Fruit fly (Drosophila melanogaster) whole organism, embryonic: ENCODE measurements around the gene ATP7.

Experiments
- CG10366 ChIP-seq: fragments of 200-800 bp; sonication (Bioruptor generic); IDR thresholded peaks from 2 replicates; pipeline ENCODE4 v1.3.6; 2022; ENCODE audit warnings: missing biosample characterization, missing genetic modification characterization
- CG10431 ChIP-seq: fragments of 200-800 bp; sonication (Bioruptor generic); optimal IDR thresholded peaks from 3 replicates; lab custom pipeline; 2018; ENCODE audit warnings: missing biosample characterization, mild to moderate bottlenecking, missing genetic modification characterization
- CG11504 ChIP-seq: fragments of 200-800 bp; sonication (Bioruptor generic); optimal IDR thresholded peaks from 3 replicates; lab custom pipeline; 2019; ENCODE audit warnings: missing biosample characterization, mild to moderate bottlenecking, missing genetic modification characterization, moderate library complexity
- CG12744 ChIP-seq: fragments of 200-800 bp; sonication (Bioruptor generic); optimal IDR thresholded peaks from 2 replicates; lab custom pipeline; 2016; ENCODE audit warnings: missing biosample characterization, missing genetic modification characterization
- CG13123 ChIP-seq: fragments of 200-800 bp; sonication (Bioruptor generic); optimal IDR thresholded peaks from 2 replicates; lab custom pipeline; 2016; ENCODE audit warnings: missing biosample characterization, missing genetic modification characterization
- CG14667 ChIP-seq: fragments of 200-800 bp; sonication (Bioruptor generic); IDR thresholded peaks from 2 replicates; pipeline ENCODE4 v1.3.6; 2022; ENCODE audit warnings: missing biosample characterization, missing genetic modification characterization
- CG15011 ChIP-seq: fragments of 200-800 bp; sonication (Bioruptor generic); optimal IDR thresholded peaks from 3 replicates; lab custom pipeline; 2018; ENCODE audit warnings: missing biosample characterization, mild to moderate bottlenecking, missing genetic modification characterization
- CG16779 ChIP-seq: fragments of 200-800 bp; sonication (Bioruptor generic); IDR thresholded peaks from 2 replicates; pipeline ENCODE4 v1.3.6; 2022; ENCODE audit warnings: missing biosample characterization, missing genetic modification characterization
- CG17829 ChIP-seq: fragments of 200-800 bp; optimal IDR thresholded peaks from 2 replicates; lab custom pipeline; 2019; ENCODE audit warnings: missing biosample characterization, mild to moderate bottlenecking, missing genetic modification characterization, moderate library complexity
- CG18476 ChIP-seq: fragments of 200-800 bp; sonication (Bioruptor generic); optimal IDR thresholded peaks from 2 replicates; lab custom pipeline; 2016; ENCODE audit warnings: missing biosample characterization, mild to moderate bottlenecking, missing genetic modification characterization
- CG3838 ChIP-seq: fragments of 200-800 bp; sonication (Bioruptor generic); optimal IDR thresholded peaks from 3 replicates; lab custom pipeline; 2016; ENCODE audit warnings: missing biosample characterization, missing genetic modification characterization
- CG3995 ChIP-seq: fragments of 200-800 bp; sonication (Bioruptor generic); optimal IDR thresholded peaks from 3 replicates; lab custom pipeline; 2016; ENCODE audit warnings: missing biosample characterization, missing genetic modification characterization
- CG4404 ChIP-seq: fragments of 200-800 bp; sonication (Bioruptor generic); IDR thresholded peaks from 2 replicates; pipeline ENCODE4 v1.3.6; 2022; ENCODE audit warnings: missing biosample characterization, missing genetic modification characterization
- CG5180 ChIP-seq: fragments of 200-800 bp; sonication (Bioruptor generic); optimal IDR thresholded peaks from 3 replicates; lab custom pipeline; 2017; ENCODE audit warnings: missing biosample characterization, missing genetic modification characterization, mild to moderate bottlenecking, moderate library complexity, missing genetic modification reagents
- CG6654 ChIP-seq: fragments of 200-800 bp; sonication (Bioruptor generic); optimal IDR thresholded peaks from 2 replicates; lab custom pipeline; 2017; ENCODE audit warnings: missing biosample characterization, mild to moderate bottlenecking, missing genetic modification characterization
- CG7357 ChIP-seq: fragments of 200-800 bp; sonication (Bioruptor generic); IDR thresholded peaks from 3 replicates; pipeline ENCODE4 v1.3.6; 2022; ENCODE audit warnings: missing biosample characterization, missing genetic modification characterization
- CG8478 ChIP-seq: fragments of >200 bp; optimal IDR thresholded peaks from 2 replicates; lab custom pipeline; 2018
- CG8924 ChIP-seq: fragments of 200-800 bp; optimal IDR thresholded peaks from 3 replicates; lab custom pipeline; 2019; ENCODE audit warnings: missing biosample characterization, mild to moderate bottlenecking, missing genetic modification characterization, moderate library complexity
- CHES-1-like ChIP-seq: fragments of 200-800 bp; sonication (Bioruptor generic); optimal IDR thresholded peaks from 2 replicates; lab custom pipeline; 2016; ENCODE audit warnings: missing biosample characterization, missing genetic modification characterization
- Doc2 ChIP-seq: fragments of 200-800 bp; sonication (Bioruptor generic); IDR thresholded peaks from 2 replicates; pipeline ENCODE4 v1.3.6; 2022; ENCODE audit warnings: missing biosample characterization, missing genetic modification characterization
- Dref ChIP-seq: fragments of 200-800 bp; sonication (Bioruptor generic); IDR thresholded peaks from 2 replicates; pipeline ENCODE4 v1.3.6; 2022; ENCODE audit warnings: missing biosample characterization, missing genetic modification characterization
- E2f1 ChIP-seq: fragments of 200-800 bp; sonication (Bioruptor generic); IDR thresholded peaks from 2 replicates; pipeline ENCODE4 v1.3.6; 2022; ENCODE audit warnings: missing biosample characterization, missing genetic modification characterization
- E2f2 ChIP-seq: fragments of 200-800 bp; sonication (Bioruptor generic); IDR thresholded peaks from 2 replicates; pipeline ENCODE4 v1.3.6; 2022; ENCODE audit warnings: missing biosample characterization, missing genetic modification characterization
- Hr39 ChIP-seq: fragments of >200 bp; optimal IDR thresholded peaks from 2 replicates; lab custom pipeline; 2017
- Lhr ChIP-seq: fragments of 200-800 bp; sonication (Bioruptor generic); optimal IDR thresholded peaks from 3 replicates; lab custom pipeline; 2017; ENCODE audit warnings: mild to moderate bottlenecking, missing biosample characterization, missing genetic modification reagents, missing genetic modification characterization
- Mad ChIP-seq: fragments of 200-800 bp; sonication (Bioruptor generic); optimal IDR thresholded peaks from 2 replicates; lab custom pipeline; 2016; ENCODE audit warnings: missing biosample characterization, missing genetic modification characterization
- Med ChIP-seq: fragments of 200-800 bp; sonication (Bioruptor generic); peaks from one replicate; lab custom pipeline; 2016; ENCODE audit warnings: missing biosample characterization, missing genetic modification characterization, mild to moderate bottlenecking, inconsistent platforms, moderate library complexity
- NFAT ChIP-seq: fragments of 200-800 bp; sonication (Bioruptor generic); IDR thresholded peaks from 2 replicates; pipeline ENCODE4 v1.3.6; 2022; ENCODE audit warnings: missing biosample characterization, missing genetic modification characterization
- NK7.1 ChIP-seq: fragments of 200-800 bp; sonication (Bioruptor generic); optimal IDR thresholded peaks from 3 replicates; lab custom pipeline; 2016; ENCODE audit warnings: missing biosample characterization, missing genetic modification characterization
- Scr ChIP-seq: fragments of 200-800 bp; sonication (Bioruptor generic); IDR thresholded peaks from 2 replicates; pipeline ENCODE4 v1.3.6; 2022; ENCODE audit warnings: missing biosample characterization, missing genetic modification characterization; ENCODE audit not compliant: partially characterized antibody
- Sox102F ChIP-seq: fragments of 200-800 bp; sonication (Bioruptor generic); optimal IDR thresholded peaks from 2 replicates; lab custom pipeline; 2018; ENCODE audit warnings: missing biosample characterization, mild to moderate bottlenecking, missing genetic modification characterization, moderate library complexity
- ara ChIP-seq: fragments of 200-800 bp; sonication (Bioruptor generic); IDR thresholded peaks from 2 replicates; pipeline ENCODE4 v1.3.6; 2022; ENCODE audit warnings: missing biosample characterization, missing genetic modification characterization
- cas ChIP-seq: fragments of 200-800 bp; sonication (Bioruptor generic); IDR thresholded peaks from 2 replicates; pipeline ENCODE4 v1.3.6; 2022; ENCODE audit warnings: missing biosample characterization, missing genetic modification characterization
- corto ChIP-seq: fragments of 200-800 bp; sonication (Bioruptor generic); optimal IDR thresholded peaks from 2 replicates; lab custom pipeline; 2016; ENCODE audit warnings: missing biosample characterization, mild to moderate bottlenecking, missing genetic modification characterization, moderate library complexity
- disco-r ChIP-seq: fragments of 200-800 bp; sonication (Bioruptor generic); optimal IDR thresholded peaks from 2 replicates; lab custom pipeline; 2016; ENCODE audit warnings: missing biosample characterization, missing genetic modification characterization
- eve ChIP-seq, 2 experiments: fragments of >200 bp; optimal IDR thresholded peaks; 2 replicates each; lab custom pipeline; 2017; ENCODE audit warnings: missing biosample characterization in 2 of 2, missing genetic modification characterization in 2 of 2
- fu2 ChIP-seq: fragments of 200-800 bp; sonication (Bioruptor generic); optimal IDR thresholded peaks from 2 replicates; lab custom pipeline; 2016; ENCODE audit warnings: missing biosample characterization, missing genetic modification characterization
- insv ChIP-seq, 2 experiments: fragments of 200-800 bp; sonication (Bioruptor generic); optimal IDR thresholded peaks; 3 replicates each; lab custom pipeline; 2016 to 2018; ENCODE audit warnings: missing biosample characterization in 2 of 2, missing genetic modification characterization in 2 of 2
- ken ChIP-seq: fragments of 200-800 bp; sonication (Bioruptor generic); IDR thresholded peaks from 3 replicates; pipeline ENCODE4 v1.3.6; 2022; ENCODE audit warnings: missing biosample characterization, missing genetic modification characterization
- kni ChIP-seq: fragments of 200-800 bp; sonication (Bioruptor generic); optimal IDR thresholded peaks from 3 replicates; lab custom pipeline; 2017; ENCODE audit warnings: mild to moderate bottlenecking, missing biosample characterization, missing genetic modification reagents, missing genetic modification characterization
- lbe ChIP-seq: fragments of 200-800 bp; sonication (Bioruptor generic); optimal IDR thresholded peaks from 2 replicates; lab custom pipeline; 2016; ENCODE audit warnings: missing biosample characterization, mild to moderate bottlenecking, missing genetic modification characterization
- otp ChIP-seq: fragments of 200-800 bp; sonication (Bioruptor generic); IDR thresholded peaks from 3 replicates; pipeline ENCODE4, ENCODE4 v1.3.6; 2022; ENCODE audit warnings: missing biosample characterization, missing genetic modification characterization
- pan ChIP-seq, 4 experiments: fragments of >200 bp in 3 of 4; fragments of 200-800 bp in 1 of 4; sonication (Bioruptor generic) in 1 of 4; optimal IDR thresholded peaks in 3 of 4; IDR thresholded peaks in 1 of 4; 2 replicates each; pipeline versions ENCODE4 v1.3.6 to Lab custom; 2017 to 2022; ENCODE audit warnings: missing biosample characterization in 2 of 4, missing genetic modification characterization in 2 of 4, mixed read lengths in 1 of 4
- pb ChIP-seq: fragments of 200-800 bp; sonication (Bioruptor generic); optimal IDR thresholded peaks from 3 replicates; lab custom pipeline; 2016; ENCODE audit warnings: missing biosample characterization, missing genetic modification characterization
- pita ChIP-seq: fragments of 200-800 bp; sonication (Bioruptor generic); optimal IDR thresholded peaks from 2 replicates; lab custom pipeline; 2017; ENCODE audit warnings: missing biosample characterization, mild to moderate bottlenecking, missing genetic modification characterization
- pnt ChIP-seq: fragments of 200-800 bp; sonication (Bioruptor generic); optimal IDR thresholded peaks from 3 replicates; lab custom pipeline; 2016; ENCODE audit warnings: missing biosample characterization, missing genetic modification characterization
- sim ChIP-seq: fragments of 200-800 bp; sonication (Bioruptor generic); IDR thresholded peaks from 2 replicates; pipeline ENCODE4 v1.3.6; 2022; ENCODE audit warnings: missing biosample characterization, missing genetic modification characterization
- vnd ChIP-seq: fragments of 200-800 bp; sonication (Bioruptor generic); IDR thresholded peaks from 3 replicates; pipeline ENCODE4 v1.3.6; 2022; ENCODE audit warnings: missing biosample characterization, missing genetic modification characterization; ENCODE audit not compliant: partially characterized antibody
- zen ChIP-seq: fragments of 200-800 bp; sonication (Bioruptor generic); optimal IDR thresholded peaks from 3 replicates; lab custom pipeline; 2018; ENCODE audit warnings: missing biosample characterization, mild to moderate bottlenecking, missing genetic modification characterization, moderate library complexity

ATP7 gene

dm6 chrX:11857522-11858438, 3.0 kb downstream of the ATP7 start (continued):
- no peak for TF ChIP-seq vnd (GFP tag; lab: Robert Waterston, UW)
- peak; percentile 74 for TF ChIP-seq CG8924 (tag; lab: Kevin White, UChicago)
- TF ChIP-seq CG8478 = no peak
- no peak for TF ChIP-seq pita (GFP tag; lab: Kevin White, UChicago)
- peak; percentile 47 for TF ChIP-seq Mad (GFP tag; lab: Kevin White, UChicago)
- peak; percentile 12 for TF ChIP-seq CG6654 (GFP tag; lab: Kevin White, UChicago)
- no peak for TF ChIP-seq CG10431 (GFP tag; lab: Kevin White, UChicago)
- TF ChIP-seq CG3838 (GFP tag; lab: Kevin White, UChicago) = no peak
- TF ChIP-seq Med (GFP tag; lab: Kevin White, UChicago) = peak; percentile 97
- TF ChIP-seq CG10366 = peak; percentile 78
- TF ChIP-seq E2f1 (GFP tag; lab: Robert Waterston, UW) = peak; percentile 70
- no peak for TF ChIP-seq Dref
- TF ChIP-seq fu2 = no peak
- peak; percentile 14 for TF ChIP-seq CG15011 (GFP tag; lab: Kevin White, UChicago)
- TF ChIP-seq CG18476 (GFP tag; lab: Kevin White, UChicago) = peak; percentile 9
- TF ChIP-seq pb = peak; percentile 39
- TF ChIP-seq Sox102F = peak; percentile 84
- TF ChIP-seq NK7.1 = peak; percentile 59
- TF ChIP-seq disco-r (GFP tag; lab: Kevin White, UChicago) = peak; percentile 52
- TF ChIP-seq zen (tag; lab: Kevin White, UChicago) = peak; percentile 62
- TF ChIP-seq CG11504 (tag; lab: Kevin White, UChicago) = peak; percentile 89
- no peak for TF ChIP-seq CG13123 (GFP tag; lab: Kevin White, UChicago)
- 0 out of 2 replicates have a peak, but pooled peaks have one; percentile 39 for TF ChIP-seq CG4404
- TF ChIP-seq CG7357 (GFP tag; lab: Robert Waterston, UW) = peak; percentile 57; the same call in 1 of the 3 replicates
- TF ChIP-seq pnt (GFP tag; lab: Kevin White, UChicago) = peak; percentile 81
- no peak for TF ChIP-seq pan (optimal IDR thresholded peaks at IDR 0.05; lab: Kevin White, UChicago)
- peak in 1 of 2 experiments; percentile 92 for TF ChIP-seq pan (GFP tag; optimal IDR thresholded peaks at IDR 0.05 in 1 of 2, IDR thresholded peaks at IDR 0.05 in 1 of 2)
- TF ChIP-seq CG16779 (GFP tag; lab: Robert Waterston, UW) = no peak
- peak; percentile 56; the same call in 1 of the 2 replicates for TF ChIP-seq Doc2 (GFP tag; lab: Robert Waterston, UW)
- peak; percentile 83 for TF ChIP-seq sim (GFP tag; lab: Robert Waterston, UW)
- peak; percentile 42 for TF ChIP-seq Lhr (GFP tag; lab: Kevin White, UChicago)
- TF ChIP-seq corto (GFP tag; lab: Kevin White, UChicago) = peak; percentile 41
- TF ChIP-seq ara = peak; percentile 88
- no peak for TF ChIP-seq CG3995 (GFP tag; lab: Kevin White, UChicago)
- TF ChIP-seq CG17829 (tag; lab: Kevin White, UChicago) = peak; percentile 93
- TF ChIP-seq CG5180 (GFP tag; lab: Kevin White, UChicago) = peak; percentile 37
- no peak for TF ChIP-seq insv (GFP tag; optimal IDR thresholded peaks at IDR 0.05; lab: Kevin White, UChicago)
- TF ChIP-seq ken (GFP tag; lab: Robert Waterston, UW) = peak; percentile 68; the same call in 1 of the 3 replicates
- no peak for TF ChIP-seq eve (GFP tag; optimal IDR thresholded peaks at IDR 0.05; lab: Kevin White, UChicago)
- no peak for TF ChIP-seq lbe (GFP tag; lab: Kevin White, UChicago)
- peak; percentile 57; the same call in 1 of the 2 replicates for TF ChIP-seq E2f2 (GFP tag; lab: Robert Waterston, UW)
- no peak for TF ChIP-seq kni (GFP tag; lab: Kevin White, UChicago)
- peak; percentile 90 for TF ChIP-seq otp
- TF ChIP-seq CHES-1-like (GFP tag; lab: Kevin White, UChicago) = no peak
- TF ChIP-seq Hr39 = no peak
- 0 out of 2 replicates have a peak, but pooled peaks have one; percentile 59 for TF ChIP-seq cas
- no peak for TF ChIP-seq CG12744
- TF ChIP-seq Scr = no peak
- TF ChIP-seq CG14667 (GFP tag; lab: Robert Waterston, UW) = peak; percentile 73
- peak; percentile 56 for TF ChIP-seq NFAT (GFP tag; lab: Robert Waterston, UW)
